Fruit fly (Drosophila melanogaster) whole organism, embryonic: ENCODE data around the gene CG3337.

Experiments
- Abd-B ChIP-seq: fragments of 200-800 bp; sonication (Bioruptor generic); optimal IDR thresholded peaks from 2 replicates; lab custom pipeline; 2018; ENCODE audit warnings: missing biosample characterization, mild to moderate bottlenecking, missing genetic modification characterization, moderate library complexity
- CG11456 ChIP-seq: fragments of 200-800 bp; sonication (Bioruptor generic); IDR thresholded peaks from 3 replicates; pipeline ENCODE4 v1.3.6; 2022; ENCODE audit warnings: missing biosample characterization, missing genetic modification characterization
- CG12744 ChIP-seq: fragments of 200-800 bp; sonication (Bioruptor generic); optimal IDR thresholded peaks from 2 replicates; lab custom pipeline; 2016; ENCODE audit warnings: missing biosample characterization, missing genetic modification characterization
- CG13296 ChIP-seq: fragments of 200-800 bp; sonication (Bioruptor generic); optimal IDR thresholded peaks from 3 replicates; lab custom pipeline; 2018; ENCODE audit warnings: missing biosample characterization, mild to moderate bottlenecking, missing genetic modification characterization
- CG13424 ChIP-seq: fragments of 200-800 bp; sonication (Bioruptor generic); optimal IDR thresholded peaks from 2 replicates; lab custom pipeline; 2019; ENCODE audit warnings: missing biosample characterization, mild to moderate bottlenecking, missing genetic modification characterization, moderate library complexity
- CG16813 ChIP-seq: fragments of 200-800 bp; sonication (Bioruptor generic); IDR thresholded peaks from 3 replicates; pipeline ENCODE4 v1.3.6; 2022; ENCODE audit warnings: missing biosample characterization, missing genetic modification characterization; ENCODE audit not compliant: partially characterized antibody
- CG17568 ChIP-seq: fragments of 200-800 bp; sonication (Bioruptor generic); optimal IDR thresholded peaks from 2 replicates; lab custom pipeline; 2018; ENCODE audit warnings: missing biosample characterization, mild to moderate bottlenecking, missing genetic modification characterization, moderate library complexity
- CG18262 ChIP-seq: fragments of 200-800 bp; optimal IDR thresholded peaks from 3 replicates; lab custom pipeline; 2019; ENCODE audit warnings: missing biosample characterization, mild to moderate bottlenecking, missing genetic modification characterization, moderate library complexity
- CG18476 ChIP-seq: fragments of 200-800 bp; sonication (Bioruptor generic); optimal IDR thresholded peaks from 2 replicates; lab custom pipeline; 2016; ENCODE audit warnings: missing biosample characterization, mild to moderate bottlenecking, missing genetic modification characterization
- CG3163 ChIP-seq: fragments of 200-800 bp; sonication (Bioruptor generic); optimal IDR thresholded peaks from 3 replicates; lab custom pipeline; 2016; ENCODE audit warnings: missing biosample characterization, missing genetic modification characterization
- CG3407 ChIP-seq: fragments of 200-800 bp; sonication (Bioruptor generic); optimal IDR thresholded peaks from 2 replicates; lab custom pipeline; 2018; ENCODE audit warnings: missing biosample characterization, mild to moderate bottlenecking, missing genetic modification characterization
- CG34422 ChIP-seq: fragments of 200-800 bp; sonication (Bioruptor generic); IDR thresholded peaks from 3 replicates; pipeline ENCODE4 v1.3.6; 2022; ENCODE audit warnings: missing biosample characterization, missing genetic modification characterization
- CG4282 ChIP-seq: fragments of 200-800 bp; sonication (Bioruptor generic); optimal IDR thresholded peaks from 2 replicates; lab custom pipeline; 2016; ENCODE audit warnings: missing biosample characterization, missing genetic modification characterization
- CG4328 ChIP-seq: fragments of 200-800 bp; sonication (Bioruptor generic); optimal IDR thresholded peaks from 3 replicates; lab custom pipeline; 2017; ENCODE audit warnings: missing biosample characterization, missing genetic modification reagents, missing genetic modification characterization
- CG4360 ChIP-seq: fragments of 200-800 bp; sonication (Bioruptor generic); IDR thresholded peaks from 2 replicates; pipeline ENCODE4 v1.3.6; 2022; ENCODE audit warnings: missing biosample characterization, missing genetic modification characterization
- CG4617 ChIP-seq: fragments of 200-800 bp; sonication (Bioruptor generic); optimal IDR thresholded peaks from 3 replicates; lab custom pipeline; 2016; ENCODE audit warnings: missing biosample characterization, missing genetic modification characterization, borderline replicate concordance
- CG6765 ChIP-seq: fragments of 200-800 bp; sonication (Bioruptor generic); optimal IDR thresholded peaks from 3 replicates; lab custom pipeline; 2017; ENCODE audit warnings: missing biosample characterization, mild to moderate bottlenecking, missing genetic modification characterization
- CG8290 ChIP-seq, 3 experiments: fragments of 200-800 bp; sonication (Bioruptor generic); optimal IDR thresholded peaks; 2 replicates each; lab custom pipeline; 2016 to 2019; ENCODE audit warnings: missing biosample characterization in 3 of 3, missing genetic modification characterization in 3 of 3, mild to moderate bottlenecking in 2 of 3, moderate library complexity in 1 of 3
- CG9876 ChIP-seq: fragments of 200-800 bp; sonication (Bioruptor generic); optimal IDR thresholded peaks from 2 replicates; lab custom pipeline; 2016; ENCODE audit warnings: missing biosample characterization, missing genetic modification characterization
- D ChIP-seq, 2 experiments: fragments of 200-800 bp in 1 of 2; fragments of >200 bp in 1 of 2; sonication (Bioruptor generic) in 1 of 2; optimal IDR thresholded peaks; 2 replicates in 1 of 2; 3 replicates in 1 of 2; lab custom pipeline; 2017; ENCODE audit warnings: mild to moderate bottlenecking in 1 of 2, missing biosample characterization in 1 of 2, missing genetic modification characterization in 1 of 2, missing genetic modification reagents in 1 of 2
- Dad ChIP-seq: fragments of 200-800 bp; sonication (Bioruptor generic); optimal IDR thresholded peaks from 3 replicates; lab custom pipeline; 2016; ENCODE audit warnings: missing biosample characterization, missing genetic modification characterization
- Drgx ChIP-seq: fragments of 200-800 bp; sonication (Bioruptor generic); IDR thresholded peaks from 2 replicates; pipeline ENCODE4 v1.3.6; 2022; ENCODE audit warnings: missing biosample characterization, missing genetic modification characterization
- E2f1 ChIP-seq: fragments of 200-800 bp; sonication (Bioruptor generic); IDR thresholded peaks from 2 replicates; pipeline ENCODE4 v1.3.6; 2022; ENCODE audit warnings: missing biosample characterization, missing genetic modification characterization
- HLH3B ChIP-seq: fragments of 200-800 bp; sonication (Bioruptor generic); IDR thresholded peaks from 2 replicates; pipeline ENCODE4 v1.3.6; 2022; ENCODE audit warnings: missing biosample characterization, missing genetic modification characterization
- Hr78 ChIP-seq, 2 experiments: fragments of 200-800 bp in 1 of 2; fragments of >200 bp in 1 of 2; sonication (Bioruptor generic) in 1 of 2; optimal IDR thresholded peaks; 2 replicates each; lab custom pipeline; 2017 to 2019; ENCODE audit warnings: missing biosample characterization in 2 of 2, missing genetic modification characterization in 2 of 2, mild to moderate bottlenecking in 1 of 2, moderate library complexity in 1 of 2
- Myb ChIP-seq: fragments of 200-800 bp; sonication (Bioruptor generic); optimal IDR thresholded peaks from 2 replicates; lab custom pipeline; 2016; ENCODE audit warnings: missing biosample characterization, missing genetic modification characterization
- NC2β ChIP-seq: fragments of 200-800 bp; sonication (Bioruptor generic); optimal IDR thresholded peaks from 2 replicates; lab custom pipeline; 2016; ENCODE audit warnings: missing biosample characterization, missing genetic modification characterization
- Nf-YB ChIP-seq: fragments of 200-800 bp; sonication (Bioruptor generic); optimal IDR thresholded peaks from 3 replicates; lab custom pipeline; 2019; ENCODE audit warnings: missing biosample characterization, mild to moderate bottlenecking, missing genetic modification characterization, moderate library complexity
- amos ChIP-seq: fragments of 200-800 bp; sonication (Bioruptor generic); IDR thresholded peaks from 2 replicates; pipeline ENCODE4 v1.3.6; 2022; ENCODE audit warnings: missing biosample characterization, missing genetic modification characterization; ENCODE audit not compliant: partially characterized antibody
- ase ChIP-seq: fragments of 200-800 bp; sonication (Bioruptor generic); IDR thresholded peaks from 3 replicates; pipeline ENCODE4 v1.3.6; 2022; ENCODE audit warnings: missing biosample characterization, missing genetic modification characterization
- chinmo ChIP-seq: fragments of 200-800 bp; sonication (Bioruptor generic); IDR thresholded peaks from 4 replicates; pipeline ENCODE4 v1.3.6; 2022; ENCODE audit warnings: missing biosample characterization, missing genetic modification characterization; ENCODE audit not compliant: partially characterized antibody
- ci ChIP-seq: fragments of 200-800 bp; sonication (Bioruptor generic); IDR thresholded peaks from 3 replicates; pipeline ENCODE4 v1.3.6; 2022; ENCODE audit warnings: missing biosample characterization, missing genetic modification characterization
- cwo ChIP-seq: fragments of 200-800 bp; sonication (Bioruptor generic); optimal IDR thresholded peaks from 3 replicates; lab custom pipeline; 2017; ENCODE audit warnings: missing biosample characterization, missing genetic modification characterization, mild to moderate bottlenecking, moderate library complexity, missing genetic modification reagents
- dmrt99B ChIP-seq: fragments of 200-800 bp; sonication (Bioruptor generic); optimal IDR thresholded peaks from 2 replicates; lab custom pipeline; 2018; ENCODE audit warnings: missing biosample characterization, mild to moderate bottlenecking, missing genetic modification characterization, moderate library complexity
- fd64A ChIP-seq: fragments of 200-800 bp; sonication (Bioruptor generic); optimal IDR thresholded peaks from 3 replicates; lab custom pipeline; 2018; ENCODE audit warnings: missing biosample characterization, mild to moderate bottlenecking, missing genetic modification characterization
- ftz-f1 ChIP-seq: fragments of 200-800 bp; sonication (Bioruptor generic); optimal IDR thresholded peaks from 2 replicates; lab custom pipeline; 2016; ENCODE audit warnings: missing biosample characterization, missing genetic modification characterization
- grau ChIP-seq: fragments of 200-800 bp; optimal IDR thresholded peaks from 3 replicates; lab custom pipeline; 2019; ENCODE audit warnings: missing biosample characterization, mild to moderate bottlenecking, missing genetic modification characterization, moderate library complexity
- gsb ChIP-seq: fragments of 200-800 bp; sonication (Bioruptor generic); IDR thresholded peaks from 2 replicates; pipeline ENCODE4 v1.3.6; 2022; ENCODE audit warnings: missing biosample characterization, missing genetic modification characterization
- gt ChIP-seq: fragments of 200-800 bp; sonication (Bioruptor generic); IDR thresholded peaks from 2 replicates; pipeline ENCODE4 v1.3.6; 2022; ENCODE audit warnings: missing biosample characterization, missing genetic modification characterization
- kah ChIP-seq: fragments of 200-800 bp; sonication (Bioruptor generic); optimal IDR thresholded peaks from 2 replicates; lab custom pipeline; 2018; ENCODE audit warnings: missing biosample characterization, mild to moderate bottlenecking, missing genetic modification characterization
- lab ChIP-seq: fragments of 200-800 bp; sonication (Bioruptor generic); optimal IDR thresholded peaks from 3 replicates; lab custom pipeline; 2017; ENCODE audit warnings: missing biosample characterization, missing genetic modification characterization, mild to moderate bottlenecking, moderate library complexity, missing genetic modification reagents
- luna ChIP-seq: fragments of 200-800 bp; sonication (Bioruptor generic); optimal IDR thresholded peaks from 2 replicates; lab custom pipeline; 2016; ENCODE audit warnings: missing biosample characterization, missing genetic modification characterization
- nerfin-1 ChIP-seq: fragments of 200-800 bp; sonication (Bioruptor generic); optimal IDR thresholded peaks from 3 replicates; lab custom pipeline; 2019; ENCODE audit warnings: missing biosample characterization, mild to moderate bottlenecking, missing genetic modification characterization, moderate library complexity
- nerfin-2 ChIP-seq: fragments of 200-800 bp; sonication (Bioruptor generic); IDR thresholded peaks from 2 replicates; pipeline ENCODE4 v1.3.6; 2022; ENCODE audit warnings: missing biosample characterization, missing genetic modification characterization; ENCODE audit not compliant: partially characterized antibody
- pan ChIP-seq, 4 experiments: fragments of >200 bp in 3 of 4; fragments of 200-800 bp in 1 of 4; sonication (Bioruptor generic) in 1 of 4; optimal IDR thresholded peaks in 3 of 4; IDR thresholded peaks in 1 of 4; 2 replicates each; pipeline versions ENCODE4 v1.3.6 to Lab custom; 2017 to 2022; ENCODE audit warnings: missing biosample characterization in 2 of 4, missing genetic modification characterization in 2 of 4, mixed read lengths in 1 of 4
- schlank ChIP-seq: fragments of 200-800 bp; sonication (Bioruptor generic); optimal IDR thresholded peaks from 2 replicates; lab custom pipeline; 2018; ENCODE audit warnings: missing biosample characterization, mild to moderate bottlenecking, missing genetic modification characterization
- sim ChIP-seq: fragments of 200-800 bp; sonication (Bioruptor generic); IDR thresholded peaks from 2 replicates; pipeline ENCODE4 v1.3.6; 2022; ENCODE audit warnings: missing biosample characterization, missing genetic modification characterization
- sr ChIP-seq: fragments of 200-800 bp; sonication (Bioruptor generic); IDR thresholded peaks from 3 replicates; pipeline ENCODE4 v1.3.6; 2022; ENCODE audit warnings: missing biosample characterization, missing genetic modification characterization
- toy ChIP-seq: fragments of 200-800 bp; sonication (Bioruptor generic); IDR thresholded peaks from 2 replicates; pipeline ENCODE4 v1.3.6; 2022; ENCODE audit warnings: missing biosample characterization, missing genetic modification characterization

Gene CG3337

DNA sequence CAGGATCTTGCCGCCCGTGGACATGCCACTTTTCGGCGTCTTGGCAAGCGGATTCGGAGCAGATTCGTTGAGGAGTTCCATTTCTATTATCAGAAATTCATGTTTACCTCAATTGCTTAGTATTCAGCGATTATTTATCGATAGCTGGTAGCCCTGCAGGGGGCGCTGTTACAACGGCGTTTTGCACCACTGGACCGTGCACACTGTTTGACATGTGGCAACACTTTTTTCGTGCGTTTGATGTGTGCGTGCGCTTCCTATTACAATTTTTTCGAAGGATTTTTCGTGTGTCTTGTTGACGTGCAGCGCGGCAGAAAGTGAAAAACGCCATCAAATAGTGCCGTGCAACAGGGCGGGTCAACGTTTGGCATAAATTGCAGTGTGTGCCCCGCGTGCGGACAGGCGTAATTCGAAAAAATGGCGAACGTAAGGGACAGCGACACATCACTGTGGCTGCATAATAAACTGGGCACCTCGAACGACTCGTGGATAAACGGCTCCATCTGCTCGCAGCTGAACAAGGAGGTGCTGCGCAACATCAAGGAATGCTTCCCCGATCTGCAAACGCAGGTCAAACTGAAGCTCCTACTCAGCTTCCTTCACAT lies at the start of gene CG3337, which contains the start of gene Nelf-A (continued):
- no peak for TF ChIP-seq CG17568 (GFP tag; lab: Kevin White, UChicago)
- peak; percentile 89 for TF ChIP-seq amos (GFP tag; lab: Robert Waterston, UW)
- 0 out of 3 replicates have a peak, but pooled peaks have one; percentile 32 for TF ChIP-seq ase (GFP tag; lab: Robert Waterston, UW)
- peak; percentile 37 for TF ChIP-seq HLH3B (GFP tag; lab: Robert Waterston, UW)
- TF ChIP-seq D (optimal IDR thresholded peaks at IDR 0.05; lab: Kevin White, UChicago) = no peak
- peak; percentile 14 for TF ChIP-seq D (GFP tag; optimal IDR thresholded peaks at IDR 0.05; lab: Kevin White, UChicago)
- peak; percentile 73 for TF ChIP-seq CG3163
- TF ChIP-seq CG12744 (GFP tag; lab: Kevin White, UChicago) = peak; percentile 65
- TF ChIP-seq Drgx (GFP tag; lab: Robert Waterston, UW) = peak; percentile 22; the same call in 1 of the 2 replicates
- peak; percentile 88 for TF ChIP-seq CG11456
- TF ChIP-seq Nf-YB (GFP tag; lab: Kevin White, UChicago) = no peak
- TF ChIP-seq CG3407 (GFP tag; lab: Kevin White, UChicago) = no peak
- TF ChIP-seq cwo (GFP tag; lab: Kevin White, UChicago) = no peak
- TF ChIP-seq ftz-f1 (GFP tag; lab: Kevin White, UChicago) = peak; percentile 60
- peak; percentile 91; the same call in 3 of the 4 replicates for TF ChIP-seq chinmo (GFP tag; lab: Robert Waterston, UW)
- peak; percentile 21 for TF ChIP-seq kah
- no peak for TF ChIP-seq lab (GFP tag; lab: Kevin White, UChicago)
- no peak for TF ChIP-seq CG4328 (GFP tag; lab: Kevin White, UChicago)
- TF ChIP-seq pan (optimal IDR thresholded peaks at IDR 0.05; lab: Kevin White, UChicago) = no peak
- TF ChIP-seq pan (GFP tag; optimal IDR thresholded peaks at IDR 0.05 in 1 of 2, IDR thresholded peaks at IDR 0.05 in 1 of 2) = peak in 1 of 2 experiments; percentile 36
- peak; percentile 82 for TF ChIP-seq CG4282 (GFP tag; lab: Kevin White, UChicago)
- TF ChIP-seq CG34422 = peak; percentile 91
- TF ChIP-seq Abd-B (GFP tag; lab: Kevin White, UChicago) = peak; percentile 40
- no peak for TF ChIP-seq sim
- no peak for TF ChIP-seq gt (GFP tag; lab: Robert Waterston, UW)
- peak; percentile 32 for TF ChIP-seq schlank (tag; lab: Kevin White, UChicago)
- peak; percentile 65 for TF ChIP-seq grau
- TF ChIP-seq luna (GFP tag; lab: Kevin White, UChicago) = peak; percentile 63
- TF ChIP-seq nerfin-1 (tag; lab: Kevin White, UChicago) = peak; percentile 56
- TF ChIP-seq CG9876 (GFP tag; lab: Kevin White, UChicago) = peak; percentile 72
- TF ChIP-seq gsb = no peak
- peak; percentile 63 for TF ChIP-seq E2f1 (GFP tag; lab: Robert Waterston, UW)
- peak; percentile 79 for TF ChIP-seq nerfin-2 (GFP tag; lab: Robert Waterston, UW)
- TF ChIP-seq NC2β (GFP tag; lab: Kevin White, UChicago) = peak; percentile 73
- TF ChIP-seq Myb = peak; percentile 77
- peak; percentile 73 for TF ChIP-seq Dad (GFP tag; lab: Kevin White, UChicago)
- TF ChIP-seq CG4360 = no peak

DNA sequence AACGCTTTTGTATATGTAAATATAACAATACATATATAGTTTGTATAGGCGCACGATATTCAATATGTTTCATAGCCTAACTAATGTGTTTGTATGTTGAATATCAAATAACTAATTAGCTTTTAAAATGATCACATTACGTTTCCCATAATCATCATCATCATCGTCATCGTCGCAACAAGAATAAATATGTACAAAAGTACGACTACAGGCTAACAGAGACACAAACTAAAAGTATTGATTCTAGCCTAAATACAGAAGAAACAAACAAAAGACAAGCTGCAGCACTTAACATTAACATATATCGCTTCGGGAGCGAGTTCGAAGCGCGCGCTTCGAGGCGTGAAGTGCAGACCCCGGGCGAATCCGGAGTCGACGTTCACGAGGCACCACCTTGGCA lies 47.8 kb upstream of the CG3337 start:
- TF ChIP-seq sr (GFP tag; lab: Robert Waterston, UW) = no peak
- TF ChIP-seq CG8290 (GFP tag; optimal IDR thresholded peaks at IDR 0.05; lab: Kevin White, UChicago) = no peak
- TF ChIP-seq CG8290 (tag; optimal IDR thresholded peaks at IDR 0.05; lab: Kevin White, UChicago) = peak in 1 of 2 experiments; percentile 30
- TF ChIP-seq CG6765 (GFP tag; lab: Kevin White, UChicago) = no peak
- TF ChIP-seq CG4617 (GFP tag; lab: Kevin White, UChicago) = no peak
- TF ChIP-seq ci = 0 out of 3 replicates have a peak, but pooled peaks have one; percentile 22
- no peak for TF ChIP-seq CG16813 (GFP tag; lab: Robert Waterston, UW)
- TF ChIP-seq toy (GFP tag; lab: Robert Waterston, UW) = no peak
- TF ChIP-seq dmrt99B (tag; lab: Kevin White, UChicago) = peak; percentile 22
- peak; percentile 37 for TF ChIP-seq CG13424 (tag; lab: Kevin White, UChicago)
- TF ChIP-seq CG18476 (GFP tag; lab: Kevin White, UChicago) = peak; percentile 1
- TF ChIP-seq Hr78 (GFP tag; optimal IDR thresholded peaks at IDR 0.05; lab: Kevin White, UChicago) = peak in 1 of 2 experiments; percentile 19
- peak; percentile 70 for TF ChIP-seq CG13296 (GFP tag; lab: Kevin White, UChicago)
- TF ChIP-seq CG18262 (tag; lab: Kevin White, UChicago) = peak; percentile 8
- peak; percentile 23 for TF ChIP-seq fd64A (GFP tag; lab: Kevin White, UChicago)
